Worm (Caenorhabditis elegans): ENCODE data around the gene R05D3.12.

DNA sequence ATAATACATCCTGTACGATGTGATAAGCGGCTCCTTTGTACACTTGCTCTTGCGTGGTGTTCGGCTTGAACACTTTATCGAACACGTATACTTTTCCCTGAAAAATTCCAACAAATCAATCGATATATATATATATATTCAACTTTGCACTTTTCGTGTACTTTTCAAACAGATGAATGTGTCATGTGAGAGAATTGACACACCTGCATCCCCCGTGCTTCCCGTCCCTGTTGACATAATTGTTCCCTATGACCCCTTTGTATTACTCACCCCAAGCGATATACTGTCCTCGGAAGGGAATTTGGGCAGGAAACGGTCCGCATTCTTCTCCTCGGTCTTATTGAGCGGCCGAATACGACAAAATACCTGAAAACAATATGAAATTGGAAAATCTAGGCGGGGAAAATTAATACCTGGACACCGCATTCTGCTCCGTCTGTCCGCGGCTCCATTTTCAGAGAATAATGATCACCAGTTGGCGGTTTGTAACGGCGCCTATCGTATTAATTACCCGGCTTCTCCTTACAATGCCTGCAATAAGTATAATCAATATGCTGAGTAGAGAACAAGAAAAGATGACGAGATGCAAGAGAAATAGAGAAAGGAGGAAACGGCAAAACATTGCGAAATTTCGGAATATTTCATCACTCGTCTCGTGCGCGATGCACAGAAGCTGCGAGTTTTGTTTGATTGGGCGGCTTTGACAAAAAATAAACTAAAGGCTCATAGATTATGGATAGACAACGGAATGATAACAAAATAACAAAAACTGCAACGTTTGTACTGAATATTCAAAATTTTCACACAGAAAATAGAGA, 25.9 kb upstream of the R05D3.12 start, which contains the start of gene unc-116:
- no peak for TF ChIP-seq W03F9.2 (tag; optimal IDR thresholded peaks at IDR 0.05)
- no peak for TF ChIP-seq dao-5 (tag; optimal IDR thresholded peaks at IDR 0.05)
